Worm (Caenorhabditis elegans): ENCODE data around the gene lhpp-1.

DNA sequence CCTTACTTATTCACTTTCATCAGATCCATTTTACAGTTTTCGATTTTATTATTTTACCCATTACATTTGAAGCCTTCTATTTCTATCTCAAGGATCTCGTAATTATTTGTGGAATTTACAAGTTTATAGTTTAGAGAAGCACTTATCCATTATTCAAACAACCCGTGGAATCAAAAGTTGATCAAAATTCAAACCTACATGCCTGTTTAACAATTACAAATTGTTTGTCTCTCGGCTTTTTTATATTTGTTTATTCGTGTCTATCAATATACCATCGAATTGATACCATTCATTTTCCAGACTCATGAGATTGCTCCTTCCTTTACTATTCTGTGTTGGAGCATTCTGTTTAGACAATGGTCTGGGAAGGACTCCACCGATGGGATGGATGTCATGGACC, 24.7 kb downstream of the lhpp-1 start, which contains the start of gene gana-1:
- TF ChIP-seq cog-1 (tag; optimal IDR thresholded peaks at IDR 0.05) (no peak), ref-1 (GFP tag; conservative IDR thresholded peaks at IDR 0.05) (no peak), ztf-23 (GFP tag; IDR thresholded peaks at IDR 0.05) (no peak), ztf-29 (GFP tag; IDR thresholded peaks at IDR 0.05) (no peak), med-1 (GFP tag; optimal IDR thresholded peaks at IDR 0.05; ENCODE audit: insufficient read depth) (no peak), klf-2 (GFP tag; conservative IDR thresholded peaks at IDR 0.05) (no peak), flt-1 (GFP tag; IDR thresholded peaks at IDR 0.05) (no peak), T22C8.4 (GFP tag; IDR thresholded peaks at IDR 0.05) (no peak), tab-1 (GFP tag; IDR thresholded peaks at IDR 0.05) (no peak)

All from whole organism, midembryonic.